Worm (Caenorhabditis elegans) whole organism, late embryonic: ENCODE data around the gene F58G11.4.

Experiments used
- K02D7.2 ChIP-seq: sonication (generic microtip); optimal IDR thresholded peaks from 2 replicates; lab custom pipeline; 2017; ENCODE audit warnings: mild to moderate bottlenecking, missing genetic modification characterization, missing compliant biosample characterization
- ama-1 ChIP-seq: fragments of 150-350 bp; optimal IDR thresholded peaks from 2 replicates; lab custom pipeline; 2014
- hlh-13 ChIP-seq: fragments of 200-800 bp; sonication (Bioruptor generic); optimal IDR thresholded peaks from 2 replicates; lab custom pipeline; 2018; ENCODE audit warnings: mild to moderate bottlenecking, missing genetic modification characterization, missing compliant biosample characterization
- madf-2 ChIP-seq: sonication (generic microtip); optimal IDR thresholded peaks from 2 replicates; lab custom pipeline; 2017; ENCODE audit warnings: missing genetic modification characterization, missing compliant biosample characterization
- nhr-11 ChIP-seq: fragments of 150-350 bp; optimal IDR thresholded peaks from 2 replicates; lab custom pipeline; 2014; ENCODE audit warnings: missing biosample characterization, missing genetic modification characterization
- nhr-232 ChIP-seq: sonication (generic microtip); optimal IDR thresholded peaks from 2 replicates; lab custom pipeline; 2016; ENCODE audit warnings: missing genetic modification characterization, missing compliant biosample characterization
- unc-55 ChIP-seq: sonication (generic microtip); optimal IDR thresholded peaks from 2 replicates; lab custom pipeline; 2017; ENCODE audit warnings: missing biosample characterization, missing genetic modification reagents, missing genetic modification characterization

DNA sequence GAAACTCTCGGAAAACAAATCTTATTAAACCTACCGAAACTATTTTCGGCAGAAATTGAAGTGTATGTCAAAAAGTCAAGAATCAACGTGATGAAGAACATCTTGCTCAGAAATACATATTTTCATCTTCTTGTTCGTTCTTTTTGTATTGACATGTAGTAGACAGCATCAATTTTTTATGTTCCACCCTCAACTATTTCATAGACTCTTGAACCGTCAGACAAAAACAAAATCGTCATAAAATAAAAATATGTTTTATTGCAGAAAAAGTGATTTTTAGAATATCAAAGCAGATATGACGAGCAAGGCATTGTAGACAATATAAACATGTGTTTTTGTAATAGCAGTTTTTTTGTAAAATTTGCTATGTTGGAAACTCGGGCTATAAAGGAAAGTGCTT lies 52.4 kb downstream of the F58G11.4 start, which contains the start of gene F35E12.2:
- no peak for TF ChIP-seq unc-55 (GFP tag; lab: Kevin White, UChicago)
- no peak for TF ChIP-seq nhr-232 (tag; lab: Kevin White, UChicago)
- TF ChIP-seq hlh-13 (GFP tag; lab: Kevin White, UChicago) = no peak
- TF ChIP-seq madf-2 (tag; lab: Kevin White, UChicago) = no peak
- TF ChIP-seq K02D7.2 (tag; lab: Kevin White, UChicago) = no peak
- no peak for TF ChIP-seq nhr-11 (tag; lab: Kevin White, UChicago)
- TF ChIP-seq ama-1 (lab: Kevin White, UChicago) = no peak
